Worm (Caenorhabditis elegans): ENCODE data around the gene F59A7.14.

Gene F59A7.14

ce11 chrV:2067985-2068499 lies 49.3 kb downstream of the F59A7.14 start, which contains the start of gene lbp-9 (continued):
- no peak for TF ChIP-seq zfp-2 (tag; optimal IDR thresholded peaks at IDR 0.05)

ce11 chrV:2068728-2069443 lies 50.1 kb downstream of the F59A7.14 start:
- TF ChIP-seq T20F7.1 (GFP tag; optimal IDR thresholded peaks at IDR 0.05) (no peak), set-16 (GFP tag; IDR thresholded peaks at IDR 0.05) (peak; percentile 16; the same call in 1 of the 2 replicates), pha-4 (GFP tag; IDR thresholded peaks at IDR 0.05) (peak; percentile 14; the same call in 1 of the 2 replicates), pha-4 (tag; optimal IDR thresholded peaks at IDR 0.05) (no peak), dmd-8 (GFP tag; IDR thresholded peaks at IDR 0.05) (0 out of 2 replicates have a peak, but pooled peaks have one; percentile 28), F49E8.2 (tag; optimal IDR thresholded peaks at IDR 0.05; ENCODE audit: borderline replicate concordance) (peak; percentile 17), Y5F2A.4 (GFP tag; optimal IDR thresholded peaks at IDR 0.05) (no peak), lin-38 (GFP tag; IDR thresholded peaks at IDR 0.05) (peak; percentile 12; the same call in 1 of the 2 replicates), lsy-2 (tag; optimal IDR thresholded peaks at IDR 0.05) (no peak), nhr-41 (GFP tag; IDR thresholded peaks at IDR 0.05) (no peak), nhr-11 (tag; optimal IDR thresholded peaks at IDR 0.05) (no peak), aha-1 (tag) (peak; percentile 67), unc-39 (tag; optimal IDR thresholded peaks at IDR 0.05) (no peak), ceh-32 (tag; optimal IDR thresholded peaks at IDR 0.05; ENCODE audit: poor library complexity) (no peak)

All from whole organism, L4 larva.